Worm (Caenorhabditis elegans): ENCODE results near the gene F40G9.9.

Gene F40G9.9

ce11 chrIII:151084-151483 lies 20.4 kb downstream of the F40G9.9 start:
- no peak for TF ChIP-seq unc-120 (tag; optimal IDR thresholded peaks at IDR 0.05; ENCODE audit: poor library complexity, severe bottlenecking)
- no peak for TF ChIP-seq lsy-2 (tag; optimal IDR thresholded peaks at IDR 0.05)
- no peak for TF ChIP-seq bed-3 (GFP tag; optimal IDR thresholded peaks at IDR 0.05)
- TF ChIP-seq nhr-237 (tag; optimal IDR thresholded peaks at IDR 0.05): no peak
- TF ChIP-seq mls-2 (tag; optimal IDR thresholded peaks at IDR 0.05): no peak
- TF ChIP-seq unc-39 (tag; optimal IDR thresholded peaks at IDR 0.05): no peak
- TF ChIP-seq nhr-76 (tag; optimal IDR thresholded peaks at IDR 0.05): no peak
- no peak for TF ChIP-seq ham-2 (GFP tag; optimal IDR thresholded peaks at IDR 0.05)
- no peak for TF ChIP-seq unc-62 (GFP tag; optimal IDR thresholded peaks at IDR 0.05)
- no peak for TF ChIP-seq nhr-28 (tag; optimal IDR thresholded peaks at IDR 0.05)
- TF ChIP-seq mab-5 (tag; optimal IDR thresholded peaks at IDR 0.05): no peak
- no peak for TF ChIP-seq ceh-83 (GFP tag; optimal IDR thresholded peaks at IDR 0.05)
- TF ChIP-seq pha-4 (tag; optimal IDR thresholded peaks at IDR 0.05): no peak
- no peak for TF ChIP-seq sem-2 (GFP tag; optimal IDR thresholded peaks at IDR 0.05)
- no peak for TF ChIP-seq zip-8 (tag; optimal IDR thresholded peaks at IDR 0.05)
- no peak for TF ChIP-seq hlh-1 (tag; optimal IDR thresholded peaks at IDR 0.05)

DNA sequence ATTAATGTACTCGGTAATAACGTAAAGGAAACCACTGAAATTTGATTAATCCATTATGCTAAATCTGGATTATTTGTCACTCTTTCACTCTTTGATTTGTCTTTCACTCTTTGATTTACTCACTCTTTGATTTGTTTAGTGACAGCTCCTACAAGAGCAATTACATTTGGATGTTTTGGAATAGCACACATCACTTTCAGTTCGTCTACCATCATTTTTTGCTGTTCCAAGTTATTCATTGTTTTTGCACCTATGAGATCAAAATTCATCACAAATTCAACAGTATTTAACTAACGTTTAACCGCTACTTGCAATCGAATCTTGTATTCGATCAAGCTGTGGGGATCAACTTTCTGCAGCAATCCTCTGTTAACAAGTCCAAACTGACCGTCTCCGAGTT lies 22.4 kb downstream of the F40G9.9 start:
- TF ChIP-seq elt-1 (tag; optimal IDR thresholded peaks at IDR 0.05; ENCODE audit: borderline replicate concordance, insufficient read depth): no peak
- TF ChIP-seq nhr-2 (tag; optimal IDR thresholded peaks at IDR 0.05): no peak
- TF ChIP-seq nhr-237 (tag; optimal IDR thresholded peaks at IDR 0.05): no peak
- TF ChIP-seq sem-2 (GFP tag; optimal IDR thresholded peaks at IDR 0.05): no peak
- TF ChIP-seq nhr-12 (tag; optimal IDR thresholded peaks at IDR 0.05): no peak
- no peak for TF ChIP-seq ceh-39 (tag; optimal IDR thresholded peaks at IDR 0.05)

- TF ChIP-seq lin-32 (GFP tag; optimal IDR thresholded peaks at IDR 0.05) (no peak), sptf-1 (tag; optimal IDR thresholded peaks at IDR 0.05) (no peak), mep-1 (tag; optimal IDR thresholded peaks at IDR 0.05) (no peak), ceh-83 (GFP tag; optimal IDR thresholded peaks at IDR 0.05) (no peak), nhr-12 (tag; optimal IDR thresholded peaks at IDR 0.05) (no peak), elt-1 (tag; optimal IDR thresholded peaks at IDR 0.05; ENCODE audit: borderline replicate concordance, insufficient read depth) (no peak), nhr-28 (tag; optimal IDR thresholded peaks at IDR 0.05) (no peak), hlh-1 (tag; optimal IDR thresholded peaks at IDR 0.05) (no peak), zip-8 (tag; optimal IDR thresholded peaks at IDR 0.05) (no peak), drap-1 (GFP tag; optimal IDR thresholded peaks at IDR 0.05) (no peak), nhr-237 (tag; optimal IDR thresholded peaks at IDR 0.05) (no peak), tbx-8 (GFP tag; optimal IDR thresholded peaks at IDR 0.05) (no peak), mab-5 (tag; optimal IDR thresholded peaks at IDR 0.05) (no peak), flh-1 (GFP tag; optimal IDR thresholded peaks at IDR 0.05) (no peak), unc-62 (GFP tag; optimal IDR thresholded peaks at IDR 0.05) (no peak), ceh-39 (tag; optimal IDR thresholded peaks at IDR 0.05) (no peak)
These were observed 23.9 kb downstream of the F40G9.9 start, which contains the start of gene sqst-5 for ce11 chrIII:147570-148076. Gene sqst-5, minus strand, starts transcription at chrIII:147620.

- TF ChIP-seq lin-13 (tag; optimal IDR thresholded peaks at IDR 0.05): no peak
- no peak for TF ChIP-seq ham-2 (GFP tag; optimal IDR thresholded peaks at IDR 0.05)
- TF ChIP-seq mep-1 (tag; optimal IDR thresholded peaks at IDR 0.05): no peak
- TF ChIP-seq hlh-1 (tag; optimal IDR thresholded peaks at IDR 0.05): no peak
- TF ChIP-seq nhr-76 (tag; optimal IDR thresholded peaks at IDR 0.05): no peak
- no peak for TF ChIP-seq bed-3 (GFP tag; optimal IDR thresholded peaks at IDR 0.05)
- TF ChIP-seq ceh-39 (tag; optimal IDR thresholded peaks at IDR 0.05): no peak
- no peak for TF ChIP-seq elt-3 (tag; optimal IDR thresholded peaks at IDR 0.05)
- no peak for TF ChIP-seq sem-2 (GFP tag; optimal IDR thresholded peaks at IDR 0.05)
These were observed 25.1 kb downstream of the F40G9.9 start, which contains the start of gene fbxb-84 for ce11 chrIII:146369-146768. Gene fbxb-84, minus strand, starts transcription at chrIII:146469.

- TF ChIP-seq bed-3 (GFP tag; optimal IDR thresholded peaks at IDR 0.05) (no peak), lin-13 (tag; optimal IDR thresholded peaks at IDR 0.05) (no peak), pha-4 (tag; optimal IDR thresholded peaks at IDR 0.05) (no peak)
These were observed 26.4 kb downstream of the F40G9.9 start, which contains the start of the genes T17A3.12 and fbxb-83 for ce11 chrIII:145078-145477. Gene T17A3.12, minus strand, starts transcription at chrIII:145178. Gene fbxb-83, minus strand, starts transcription at chrIII:145211.

DNA sequence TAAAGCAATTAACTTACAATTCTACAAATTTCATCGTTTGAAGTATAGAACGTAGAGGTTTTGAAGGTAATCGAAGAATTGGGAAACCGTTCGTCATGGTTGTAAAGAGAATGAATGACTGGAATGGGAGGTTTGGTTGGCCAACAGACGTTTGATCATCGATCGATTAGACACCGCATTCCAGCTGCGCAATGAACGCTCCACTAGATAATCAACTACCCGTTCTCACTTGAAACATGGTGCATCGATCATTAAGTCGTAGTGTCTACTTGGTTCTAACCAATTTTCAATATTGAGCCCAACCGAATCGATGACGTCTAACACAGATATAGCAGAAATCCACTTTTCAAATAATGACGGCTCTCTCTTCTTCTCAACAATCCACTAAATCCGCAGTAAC lies 28.4 kb downstream of the F40G9.9 start, which contains the start of gene fbxb-82:
TSS of gene fbxb-82 (minus strand) at position 101 of the 400 bp plus-strand sequence.
- TF ChIP-seq lin-13 (tag; optimal IDR thresholded peaks at IDR 0.05): no peak
- TF ChIP-seq cnd-1 (tag; optimal IDR thresholded peaks at IDR 0.05): no peak
- TF ChIP-seq nhr-76 (tag; optimal IDR thresholded peaks at IDR 0.05): no peak
- no peak for TF ChIP-seq zip-8 (tag; optimal IDR thresholded peaks at IDR 0.05)
- TF ChIP-seq ceh-83 (GFP tag; optimal IDR thresholded peaks at IDR 0.05): no peak
- TF ChIP-seq M03D4.4 (tag; optimal IDR thresholded peaks at IDR 0.05): no peak
- no peak for TF ChIP-seq bed-3 (GFP tag; optimal IDR thresholded peaks at IDR 0.05)
- TF ChIP-seq ces-1 (GFP tag; optimal IDR thresholded peaks at IDR 0.05): no peak
- TF ChIP-seq nhr-237 (tag; optimal IDR thresholded peaks at IDR 0.05): no peak
- no peak for TF ChIP-seq nhr-2 (tag; optimal IDR thresholded peaks at IDR 0.05)
- no peak for TF ChIP-seq hlh-1 (tag; optimal IDR thresholded peaks at IDR 0.05)
- no peak for TF ChIP-seq mls-2 (tag; optimal IDR thresholded peaks at IDR 0.05)
- no peak for TF ChIP-seq mab-5 (tag; optimal IDR thresholded peaks at IDR 0.05)
- no peak for TF ChIP-seq unc-39 (tag; optimal IDR thresholded peaks at IDR 0.05)

All from whole organism, mixed stage, embryonic.